Fruit fly (Drosophila melanogaster): ENCODE measurements around the gene beat-IIIc.

dm6 chr2L:17159641-17160040, 100.9 kb downstream of the beat-IIIc start:
- TF ChIP-seq CG34367 (tag; optimal IDR thresholded peaks at IDR 0.05) (no peak), D1 (tag; optimal IDR thresholded peaks at IDR 0.05) (no peak), CG17806 (tag; optimal IDR thresholded peaks at IDR 0.05) (no peak), CG14655 (GFP tag; optimal IDR thresholded peaks at IDR 0.05) (no peak), CG12605 (GFP tag; IDR thresholded peaks at IDR 0.05) (no peak), fd96Ca (GFP tag; IDR thresholded peaks at IDR 0.05) (no peak), Ets98B (GFP tag; IDR thresholded peaks at IDR 0.05) (no peak), gl (tag; optimal IDR thresholded peaks at IDR 0.05) (no peak), CG32121 (GFP tag; IDR thresholded peaks at IDR 0.05) (no peak), CG13204 (GFP tag; optimal IDR thresholded peaks at IDR 0.05) (no peak), EcR (GFP tag; optimal IDR thresholded peaks at IDR 0.05) (no peak), CG15710 (tag; optimal IDR thresholded peaks at IDR 0.05) (no peak)

Data from whole organism, pupa.